Worm (Caenorhabditis elegans) whole organism, midembryonic: Measurements from ENCODE around the gene F10C1.8.

Experiments used
- T22C8.4 ChIP-seq: fragments of 200-800 bp; sonication (Bioruptor generic); IDR thresholded peaks from 2 replicates; pipeline ENCODE4 v1.3.6; 2022; ENCODE audit warnings: missing genetic modification characterization, missing compliant biosample characterization
- cog-1 ChIP-seq: sonication (generic microtip); optimal IDR thresholded peaks from 2 replicates; lab custom pipeline; 2016; ENCODE audit warnings: missing genetic modification characterization, missing compliant biosample characterization
- flt-1 ChIP-seq: fragments of 200-800 bp; sonication (Bioruptor generic); IDR thresholded peaks from 2 replicates; pipeline ENCODE4 v1.3.6; 2022; ENCODE audit warnings: missing genetic modification characterization, missing compliant biosample characterization
- klf-2 ChIP-seq: fragments of 200-800 bp; sonication (Bioruptor generic); conservative IDR thresholded peaks from 2 replicates; pipeline ENCODE4 v1.3.6; 2022; ENCODE audit warnings: missing genetic modification reagents, missing genetic modification characterization, missing compliant biosample characterization
- med-1 ChIP-seq: sonication (generic microtip); optimal IDR thresholded peaks from 2 replicates; lab custom pipeline; 2017; ENCODE audit warnings: missing genetic modification characterization, mild to moderate bottlenecking, missing compliant biosample characterization, antibody characterized with exemption, missing genetic modification reagents; ENCODE audit not compliant: insufficient read depth
- ref-1 ChIP-seq: fragments of 200-800 bp; sonication (Bioruptor generic); conservative IDR thresholded peaks from 2 replicates; pipeline ENCODE4 v1.3.6; 2022; ENCODE audit warnings: missing genetic modification reagents, missing genetic modification characterization, missing compliant biosample characterization
- tab-1 ChIP-seq: fragments of 200-800 bp; sonication (Bioruptor generic); IDR thresholded peaks from 2 replicates; pipeline ENCODE4 v1.3.6; 2022; ENCODE audit warnings: missing genetic modification characterization, missing compliant biosample characterization
- ztf-23 ChIP-seq: fragments of 200-800 bp; sonication (Bioruptor generic); IDR thresholded peaks from 2 replicates; pipeline ENCODE4 v1.3.6; 2022; ENCODE audit warnings: missing genetic modification reagents, missing genetic modification characterization, missing compliant biosample characterization
- ztf-29 ChIP-seq: fragments of 200-800 bp; sonication (Bioruptor generic); IDR thresholded peaks from 2 replicates; pipeline ENCODE4 v1.3.6; 2022; ENCODE audit warnings: missing genetic modification reagents, missing genetic modification characterization, missing compliant biosample characterization

The F10C1.8 gene

DNA sequence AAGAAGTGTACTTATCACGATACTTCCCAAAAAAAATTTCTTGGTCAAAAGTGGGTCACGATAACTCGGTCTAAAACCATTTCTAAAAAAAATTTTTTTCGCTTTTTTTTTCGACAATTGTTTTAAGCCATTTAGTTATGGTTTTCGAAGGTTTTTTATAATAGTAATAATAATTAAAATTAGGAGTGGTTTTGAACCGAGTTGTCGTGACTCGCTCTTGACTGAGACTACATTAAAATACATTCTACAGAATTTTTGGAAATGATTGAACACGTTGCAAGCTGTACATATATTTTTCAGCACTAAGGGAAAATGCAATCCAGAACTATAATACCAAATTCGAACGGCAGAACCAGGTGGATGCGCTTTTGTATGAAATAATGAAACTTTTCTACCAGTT lies at the start of gene F10C1.8:
Gene F10C1.8 (plus strand): TSS at position 301 of the 400 bp plus-strand sequence.
- TF ChIP-seq med-1 (GFP tag; lab: Kevin White, UChicago) (no peak), klf-2 (GFP tag; lab: Robert Waterston, UW) (no peak), ztf-29 (GFP tag; lab: Robert Waterston, UW) (no peak), ref-1 (GFP tag; lab: Robert Waterston, UW) (no peak), flt-1 (GFP tag; lab: Robert Waterston, UW) (no peak), cog-1 (tag; lab: Kevin White, UChicago) (no peak), tab-1 (GFP tag; lab: Robert Waterston, UW) (no peak), T22C8.4 (GFP tag; lab: Robert Waterston, UW) (no peak), ztf-23 (GFP tag; lab: Robert Waterston, UW) (no peak)

DNA sequence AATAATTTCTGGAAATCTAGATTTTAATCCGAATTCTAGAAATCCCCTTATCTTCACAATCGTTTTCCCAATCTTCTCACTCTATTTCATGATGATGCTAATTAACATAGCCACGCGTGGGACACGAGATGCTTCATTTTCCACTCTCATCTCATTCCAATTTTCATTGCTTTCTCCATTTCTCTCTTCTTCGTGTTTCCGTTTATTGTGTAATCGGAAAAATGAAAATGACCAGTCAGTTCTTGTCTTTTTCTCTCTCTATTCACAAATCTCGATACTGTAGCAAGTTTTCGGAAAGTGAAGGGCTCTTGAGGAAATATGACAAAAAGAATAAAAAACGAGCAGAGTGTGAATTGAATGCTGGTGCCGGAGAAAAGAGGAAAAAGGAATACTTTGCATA lies 49.8 kb upstream of the F10C1.8 start:
- TF ChIP-seq cog-1 (tag; lab: Kevin White, UChicago), result no peak
- TF ChIP-seq med-1 (GFP tag; lab: Kevin White, UChicago), result no peak
- TF ChIP-seq tab-1 (GFP tag; lab: Robert Waterston, UW), result no peak
- no peak for TF ChIP-seq ref-1 (GFP tag; lab: Robert Waterston, UW)
- no peak for TF ChIP-seq klf-2 (GFP tag; lab: Robert Waterston, UW)
- no peak for TF ChIP-seq T22C8.4 (GFP tag; lab: Robert Waterston, UW)
- TF ChIP-seq ztf-29 (GFP tag; lab: Robert Waterston, UW), result no peak
- no peak for TF ChIP-seq flt-1 (GFP tag; lab: Robert Waterston, UW)
- TF ChIP-seq ztf-23 (GFP tag; lab: Robert Waterston, UW), result no peak

DNA sequence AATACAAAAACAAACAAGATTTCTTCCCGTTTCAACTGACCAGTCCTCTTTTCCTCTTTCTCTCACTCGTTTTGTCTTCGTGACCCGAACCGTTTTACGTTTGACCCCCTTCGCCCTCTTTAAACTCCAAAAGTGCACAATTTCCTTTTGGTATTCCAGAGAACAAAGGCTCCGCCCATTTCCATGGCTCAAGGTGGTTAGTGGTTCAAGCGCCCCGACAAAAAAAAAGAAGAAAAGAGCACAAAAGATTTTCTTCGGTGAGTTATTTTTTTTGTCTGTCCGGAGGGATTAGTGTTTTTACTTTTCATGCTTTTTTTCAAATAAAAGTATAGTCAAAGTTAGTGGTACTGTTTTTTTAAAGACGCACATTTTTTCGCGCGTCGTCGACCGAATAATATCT lies 46.7 kb upstream of the F10C1.8 start, which contains the start of gene osta-2:
Gene osta-2 (plus strand): TSS at position 160 of the 400 bp plus-strand sequence.
- TF ChIP-seq flt-1 (GFP tag; lab: Robert Waterston, UW) (no peak), med-1 (GFP tag; lab: Kevin White, UChicago) (no peak), klf-2 (GFP tag; lab: Robert Waterston, UW) (no peak), cog-1 (tag; lab: Kevin White, UChicago) (no peak), tab-1 (GFP tag; lab: Robert Waterston, UW) (no peak), ztf-23 (GFP tag; lab: Robert Waterston, UW) (no peak), ref-1 (GFP tag; lab: Robert Waterston, UW) (no peak), T22C8.4 (GFP tag; lab: Robert Waterston, UW) (no peak), ztf-29 (GFP tag; lab: Robert Waterston, UW) (no peak)

DNA sequence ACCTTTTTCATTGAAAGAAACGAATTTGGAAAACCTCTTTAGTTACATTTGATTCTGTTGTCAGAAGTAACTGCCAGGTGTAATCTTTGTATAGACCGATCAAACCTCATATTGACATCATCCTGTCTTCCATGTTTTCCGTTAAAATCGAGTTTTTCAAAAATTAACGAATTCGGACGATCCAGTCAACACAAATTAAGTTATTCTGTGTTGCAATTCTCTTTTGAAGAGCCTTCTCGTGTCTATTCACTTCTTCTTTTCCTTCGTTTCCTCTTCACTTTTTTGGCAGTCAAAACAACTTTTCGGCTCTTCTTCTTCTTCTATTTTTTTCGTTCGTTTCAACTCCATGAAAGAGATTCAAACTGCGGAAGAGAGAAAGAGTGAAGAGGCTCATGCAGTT lies 46.1 kb upstream of the F10C1.8 start:
- TF ChIP-seq med-1 (GFP tag; lab: Kevin White, UChicago) (no peak), ref-1 (GFP tag; lab: Robert Waterston, UW) (no peak), klf-2 (GFP tag; lab: Robert Waterston, UW) (no peak), ztf-29 (GFP tag; lab: Robert Waterston, UW) (no peak), ztf-23 (GFP tag; lab: Robert Waterston, UW) (no peak), cog-1 (tag; lab: Kevin White, UChicago) (no peak), T22C8.4 (GFP tag; lab: Robert Waterston, UW) (no peak)

DNA sequence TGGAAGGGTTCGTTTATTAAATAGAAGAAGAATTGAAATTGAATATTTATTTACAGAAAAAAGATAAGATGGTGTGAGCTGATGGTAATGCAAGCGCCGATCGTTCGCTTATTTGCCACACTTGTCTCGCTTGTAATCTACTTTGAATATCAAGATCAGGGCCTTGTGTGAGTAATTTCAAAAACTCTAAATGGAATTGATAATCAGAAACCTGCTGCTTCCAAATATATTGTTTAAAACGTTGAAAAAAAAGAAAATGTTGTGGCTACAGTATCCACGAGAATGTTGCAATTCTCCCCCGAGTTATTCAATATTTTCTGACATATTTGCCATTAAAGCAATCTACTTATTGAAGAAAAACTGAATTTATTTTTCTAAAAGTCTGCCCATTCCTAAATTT lies 43.4 kb upstream of the F10C1.8 start:
- TF ChIP-seq tab-1 (GFP tag; lab: Robert Waterston, UW), result no peak
- no peak for TF ChIP-seq ztf-23 (GFP tag; lab: Robert Waterston, UW)
- no peak for TF ChIP-seq cog-1 (tag; lab: Kevin White, UChicago)

DNA sequence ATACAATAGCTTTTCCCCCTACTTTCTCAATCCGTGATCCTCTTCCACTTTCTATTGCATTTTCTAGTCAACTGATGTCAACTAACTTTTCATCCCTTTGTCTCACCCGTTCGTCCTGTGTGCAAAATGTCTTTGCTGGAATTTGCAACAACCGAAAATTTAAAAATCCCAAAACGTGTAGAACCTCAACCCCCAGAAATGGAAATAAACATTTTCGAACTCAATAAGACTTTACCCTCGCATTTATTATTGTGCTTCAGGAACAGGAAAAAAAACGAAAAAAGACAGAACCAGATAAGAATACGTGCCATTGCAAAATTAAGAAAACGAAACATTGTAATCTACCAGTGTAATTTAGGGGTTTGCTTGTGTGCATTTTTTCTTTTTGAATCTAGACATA lies 42.1 kb upstream of the F10C1.8 start:
- TF ChIP-seq ref-1 (GFP tag; lab: Robert Waterston, UW), result no peak
- no peak for TF ChIP-seq ztf-23 (GFP tag; lab: Robert Waterston, UW)
- TF ChIP-seq flt-1 (GFP tag; lab: Robert Waterston, UW), result no peak
- no peak for TF ChIP-seq ztf-29 (GFP tag; lab: Robert Waterston, UW)
- no peak for TF ChIP-seq klf-2 (GFP tag; lab: Robert Waterston, UW)
- TF ChIP-seq cog-1 (tag; lab: Kevin White, UChicago), result no peak
- no peak for TF ChIP-seq T22C8.4 (GFP tag; lab: Robert Waterston, UW)
- no peak for TF ChIP-seq med-1 (GFP tag; lab: Kevin White, UChicago)
- TF ChIP-seq tab-1 (GFP tag; lab: Robert Waterston, UW), result no peak

DNA sequence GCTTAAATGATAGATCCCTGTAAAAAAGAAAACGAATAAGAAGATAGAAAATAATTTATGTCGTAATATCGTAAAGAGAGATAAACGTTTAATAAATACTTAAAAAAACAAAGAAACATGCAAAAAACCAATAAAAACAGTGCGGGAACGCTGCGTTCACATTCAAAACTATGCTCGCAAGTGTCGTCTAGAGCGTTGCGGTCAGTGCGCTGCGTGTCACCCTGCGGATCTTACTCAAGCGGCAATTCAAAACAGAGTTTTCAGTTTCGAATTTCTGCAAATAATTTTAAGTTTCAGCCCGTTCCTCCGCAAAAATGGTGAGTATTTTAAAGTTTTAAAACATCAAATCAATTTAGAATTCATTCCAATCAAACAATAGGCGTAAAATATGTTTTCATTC lies 39.5 kb upstream of the F10C1.8 start, which contains the start of the genes tiar-1 and lelo-4:
Gene tiar-1 (minus strand): TSS at position 17 of the 400 bp plus-strand sequence.
Gene lelo-4 (plus strand): TSS at position 118 of the 400 bp plus-strand sequence.
- 0 out of 2 replicates have a peak, but pooled peaks have one; percentile 13 for TF ChIP-seq flt-1 (GFP tag; lab: Robert Waterston, UW)
- no peak for TF ChIP-seq cog-1 (tag; lab: Kevin White, UChicago)

DNA sequence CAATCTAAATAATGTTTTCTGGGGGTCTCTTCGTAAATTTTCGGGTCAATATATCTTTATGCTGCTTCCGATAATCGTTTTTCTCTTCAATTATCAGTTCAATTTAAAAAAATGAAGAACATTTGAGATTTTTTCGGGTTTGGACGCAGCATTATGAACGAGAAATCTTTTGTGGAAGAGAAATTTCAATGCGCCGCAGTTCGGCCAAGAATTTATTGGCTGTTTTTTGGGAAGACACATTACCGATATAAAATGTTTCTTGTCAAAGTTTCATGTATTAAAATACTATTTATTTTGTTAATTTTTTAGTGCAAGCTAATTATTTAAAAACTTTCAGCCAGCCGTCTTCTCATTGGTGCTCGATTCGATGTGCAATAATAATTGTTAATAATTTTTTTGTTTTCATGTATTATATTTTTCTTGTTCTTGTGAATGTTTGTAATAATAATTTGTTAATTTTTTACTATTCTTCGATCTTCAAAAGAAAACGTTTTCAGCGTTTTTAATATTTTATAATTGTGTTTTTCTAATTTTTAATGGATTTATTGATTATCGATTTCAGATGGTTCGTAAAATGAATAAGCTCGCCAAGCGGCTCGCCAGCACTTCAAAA lies 38.4 kb upstream of the F10C1.8 start, which contains the start of the genes C18A3.10 and C18A3.3:
Gene C18A3.10 (minus strand): TSS at position 101 of the 613 bp plus-strand sequence.
Gene C18A3.3 (plus strand): TSS at position 563 of the 613 bp plus-strand sequence.
- TF ChIP-seq tab-1 (GFP tag; lab: Robert Waterston, UW), result no peak
- TF ChIP-seq ref-1 (GFP tag; lab: Robert Waterston, UW), result no peak
- no peak for TF ChIP-seq klf-2 (GFP tag; lab: Robert Waterston, UW)
- no peak for TF ChIP-seq med-1 (GFP tag; lab: Kevin White, UChicago)
- TF ChIP-seq ztf-29 (GFP tag; lab: Robert Waterston, UW), result no peak
- TF ChIP-seq flt-1 (GFP tag; lab: Robert Waterston, UW), result no peak
- TF ChIP-seq cog-1 (tag; lab: Kevin White, UChicago), result no peak
- no peak for TF ChIP-seq T22C8.4 (GFP tag; lab: Robert Waterston, UW)
- no peak for TF ChIP-seq ztf-23 (GFP tag; lab: Robert Waterston, UW)

DNA sequence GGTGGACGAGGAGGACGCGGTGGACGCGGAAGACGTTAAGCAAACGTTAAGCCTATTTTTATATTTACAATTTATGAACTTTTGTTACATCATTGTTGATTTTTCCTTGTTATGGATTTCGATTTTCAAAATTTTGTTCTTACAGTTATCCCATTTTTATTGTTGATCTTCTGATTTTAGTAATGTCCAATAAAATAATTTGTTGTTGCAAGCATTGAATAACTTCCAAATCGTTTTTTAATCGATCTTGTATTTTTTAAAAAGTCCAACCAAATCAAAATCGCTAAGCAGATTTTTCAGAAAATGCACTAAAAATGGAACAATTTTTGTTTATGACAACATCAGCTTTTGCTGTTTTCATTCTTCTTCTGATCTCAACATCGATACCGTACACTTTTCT lies 36.4 kb upstream of the F10C1.8 start, which contains the start of gene zipt-3:
Gene zipt-3 (plus strand): TSS at position 301 of the 400 bp plus-strand sequence.
- no peak for TF ChIP-seq T22C8.4 (GFP tag; lab: Robert Waterston, UW)
- TF ChIP-seq tab-1 (GFP tag; lab: Robert Waterston, UW), result no peak
- TF ChIP-seq ztf-29 (GFP tag; lab: Robert Waterston, UW), result no peak
- TF ChIP-seq klf-2 (GFP tag; lab: Robert Waterston, UW), result no peak
- TF ChIP-seq med-1 (GFP tag; lab: Kevin White, UChicago), result no peak
- no peak for TF ChIP-seq ztf-23 (GFP tag; lab: Robert Waterston, UW)
- no peak for TF ChIP-seq flt-1 (GFP tag; lab: Robert Waterston, UW)
- TF ChIP-seq cog-1 (tag; lab: Kevin White, UChicago), result no peak
- TF ChIP-seq ref-1 (GFP tag; lab: Robert Waterston, UW), result no peak
